Fruit fly (Drosophila melanogaster) whole organism, pupa: ENCODE measurements around the gene Bcat.

ENCODE experiments used
- CG10348 ChIP-seq: fragments of 200-800 bp; sonication (Bioruptor generic); IDR thresholded peaks from 2 replicates; pipeline ENCODE4 v1.3.6; 2022; ENCODE audit warnings: missing biosample characterization, missing genetic modification characterization
- CG12605 ChIP-seq: fragments of 200-800 bp; sonication (Bioruptor generic); IDR thresholded peaks from 2 replicates; pipeline ENCODE4 v1.3.6; 2022; ENCODE audit warnings: missing biosample characterization, missing genetic modification characterization
- CG14655 ChIP-seq: fragments of 200-800 bp; sonication (Bioruptor generic); optimal IDR thresholded peaks from 3 replicates; lab custom pipeline; 2017; ENCODE audit warnings: mild to moderate bottlenecking, missing biosample characterization, missing genetic modification reagents, missing genetic modification characterization
- CG17806 ChIP-seq: fragments of 200-800 bp; sonication (Bioruptor generic); optimal IDR thresholded peaks from 2 replicates; lab custom pipeline; 2018; ENCODE audit warnings: missing biosample characterization, mild to moderate bottlenecking, missing genetic modification characterization, moderate library complexity
- CG34367 ChIP-seq: fragments of 200-800 bp; sonication (Bioruptor generic); optimal IDR thresholded peaks from 2 replicates; lab custom pipeline; 2018; ENCODE audit warnings: missing biosample characterization, mild to moderate bottlenecking, missing genetic modification characterization
- CG8301 ChIP-seq: fragments of 200-800 bp; sonication (Bioruptor generic); optimal IDR thresholded peaks from 2 replicates; lab custom pipeline; 2018; ENCODE audit warnings: missing biosample characterization, mild to moderate bottlenecking, missing genetic modification characterization
- D1 ChIP-seq: fragments of 200-800 bp; sonication (Bioruptor generic); optimal IDR thresholded peaks from 2 replicates; lab custom pipeline; 2018; ENCODE audit warnings: missing biosample characterization, mild to moderate bottlenecking, missing genetic modification characterization, moderate library complexity
- Pif1B ChIP-seq: fragments of 200-800 bp; sonication (Bioruptor generic); optimal IDR thresholded peaks from 3 replicates; lab custom pipeline; 2016; ENCODE audit warnings: missing biosample characterization, missing genetic modification characterization
- fd96Ca ChIP-seq: fragments of 200-800 bp; sonication (Bioruptor generic); IDR thresholded peaks from 3 replicates; pipeline ENCODE4 v1.3.6; 2022; ENCODE audit warnings: missing biosample characterization, missing genetic modification characterization
- rn ChIP-seq: fragments of 200-800 bp; sonication (Bioruptor generic); IDR thresholded peaks from 2 replicates; pipeline ENCODE4 v1.3.6; 2022; ENCODE audit warnings: missing biosample characterization, missing genetic modification characterization

DNA sequence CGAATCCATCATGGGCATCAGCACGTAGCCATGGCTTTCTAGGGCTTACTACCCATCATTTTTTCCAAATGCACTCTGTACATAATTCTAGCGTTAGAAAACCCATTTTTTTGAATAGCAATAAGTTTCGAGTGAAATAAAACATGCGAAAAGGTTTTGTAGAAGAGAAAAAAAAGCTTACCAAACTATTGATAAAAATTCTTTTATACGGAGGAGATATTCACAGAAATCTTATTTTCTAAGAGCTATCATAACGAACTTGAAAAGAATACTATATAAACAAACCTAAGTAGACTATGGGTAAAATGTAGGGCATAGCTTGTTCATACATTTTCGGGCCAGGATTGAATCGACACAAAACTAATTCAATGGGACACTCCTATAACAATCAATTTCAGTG, 26.4 kb upstream of the Bcat start, which contains the start of gene CG1640:
- TF ChIP-seq CG12605 (GFP tag; lab: Robert Waterston, UW) (no peak), D1 (tag; lab: Kevin White, UChicago) (no peak), rn (GFP tag; lab: Robert Waterston, UW) (no peak), CG14655 (no peak), fd96Ca (GFP tag; lab: Robert Waterston, UW) (no peak), CG34367 (tag; lab: Kevin White, UChicago) (no peak), CG8301 (no peak), CG10348 (GFP tag; lab: Robert Waterston, UW) (no peak), CG17806 (tag; lab: Kevin White, UChicago) (no peak), Pif1B (GFP tag; lab: Kevin White, UChicago) (no peak)
